Worm (Caenorhabditis elegans) whole organism, L4 larva: Measurements from ENCODE around the gene M110.8.
A peak's percentile ranks its signal among the peaks of the same experiment; 100 is the strongest.

ENCODE experiments used
- Y5F2A.4 ChIP-seq: fragments of 200-800 bp; sonication (Bioruptor generic); optimal IDR thresholded peaks from 2 replicates; lab custom pipeline; 2018; ENCODE audit warnings: mild to moderate bottlenecking, missing genetic modification characterization, missing compliant biosample characterization
- aha-1 ChIP-seq: fragments of 150-350 bp; peaks from one replicate; lab custom pipeline; 2014; ENCODE audit warnings: missing biosample characterization, missing genetic modification characterization
- aly-2 ChIP-seq: sonication (generic microtip); optimal IDR thresholded peaks from 2 replicates; lab custom pipeline; 2018; ENCODE audit warnings: missing biosample characterization, missing genetic modification characterization
- ceh-28 ChIP-seq: fragments of 150-350 bp; optimal IDR thresholded peaks from 2 replicates; lab custom pipeline; 2014; ENCODE audit warnings: missing biosample characterization, missing genetic modification reagents, missing genetic modification characterization
- ceh-62 ChIP-seq: sonication (generic microtip); optimal IDR thresholded peaks from 2 replicates; lab custom pipeline; 2017; ENCODE audit warnings: missing biosample characterization, missing genetic modification characterization
- ceh-82 ChIP-seq: sonication (generic microtip); optimal IDR thresholded peaks from 2 replicates; lab custom pipeline; 2017; ENCODE audit warnings: missing biosample characterization, missing genetic modification characterization
- ces-1 ChIP-seq: fragments of 150-350 bp; sonication (generic microtip); optimal IDR thresholded peaks from 4 replicates; lab custom pipeline; 2014; ENCODE audit warnings: missing biosample characterization, missing genetic modification reagents, missing genetic modification characterization
- cey-2 ChIP-seq: sonication (generic microtip); optimal IDR thresholded peaks from 3 replicates; lab custom pipeline; 2017; ENCODE audit warnings: missing genetic modification characterization, mild to moderate bottlenecking, missing compliant biosample characterization, antibody characterized with exemption, borderline replicate concordance; ENCODE audit not compliant: insufficient read depth
- dve-1 ChIP-seq: sonication (generic microtip); optimal IDR thresholded peaks from 2 replicates; lab custom pipeline; 2017; ENCODE audit warnings: antibody characterized with exemption, mild to moderate bottlenecking, missing genetic modification characterization, missing compliant biosample characterization; ENCODE audit not compliant: insufficient read depth
- egl-27 ChIP-seq: sonication (generic microtip); optimal IDR thresholded peaks from 3 replicates; lab custom pipeline; 2017; ENCODE audit warnings: missing biosample characterization, missing genetic modification reagents, missing genetic modification characterization
- egl-43 ChIP-seq: fragments of 200-800 bp; sonication (Bioruptor generic); IDR thresholded peaks from 2 replicates; pipeline ENCODE4 v1.3.6; 2022; ENCODE audit warnings: missing genetic modification reagents, missing genetic modification characterization, missing compliant biosample characterization
- hlh-11 ChIP-seq: fragments of 200-800 bp; sonication (Bioruptor generic); optimal IDR thresholded peaks from 2 replicates; lab custom pipeline; 2018; ENCODE audit warnings: mild to moderate bottlenecking, missing genetic modification characterization, missing compliant biosample characterization
- hlh-30 ChIP-seq: sonication (generic microtip); optimal IDR thresholded peaks from 2 replicates; lab custom pipeline; 2017; ENCODE audit warnings: antibody characterized with exemption, mild to moderate bottlenecking, missing genetic modification characterization, missing compliant biosample characterization; ENCODE audit not compliant: insufficient read depth
- lin-15B ChIP-seq: fragments of 150-350 bp; sonication (generic microtip); optimal IDR thresholded peaks from 3 replicates; lab custom pipeline; 2014; ENCODE audit warnings: missing biosample characterization, missing genetic modification characterization
- lin-38 ChIP-seq: fragments of 200-800 bp; sonication (Bioruptor generic); IDR thresholded peaks from 2 replicates; pipeline ENCODE4 v1.3.6; 2022; ENCODE audit warnings: missing genetic modification reagents, missing genetic modification characterization, missing compliant biosample characterization
- madf-5 ChIP-seq, 2 experiments: fragments of 200-800 bp; sonication (Bioruptor generic); IDR thresholded peaks; 2 replicates each; pipeline ENCODE4 v1.3.6; 2022; ENCODE audit warnings: missing compliant biosample characterization in 2 of 2, missing genetic modification characterization in 2 of 2
- mdl-1 ChIP-seq, 2 experiments: fragments of 150-350 bp in 1 of 2; sonication (generic microtip) in 1 of 2; optimal IDR thresholded peaks; 2 replicates each; lab custom pipeline; 2014 to 2017; ENCODE audit warnings: missing biosample characterization in 2 of 2, missing genetic modification characterization in 2 of 2
- mep-1 ChIP-seq: fragments of 150-350 bp; sonication (generic microtip); optimal IDR thresholded peaks from 3 replicates; lab custom pipeline; 2014; ENCODE audit warnings: missing biosample characterization, missing genetic modification characterization
- mxl-3 ChIP-seq: fragments of 200-800 bp; sonication (Bioruptor generic); optimal IDR thresholded peaks from 2 replicates; lab custom pipeline; 2018; ENCODE audit warnings: mild to moderate bottlenecking, missing genetic modification characterization, missing compliant biosample characterization
- nhr-25 ChIP-seq: sonication (generic microtip); optimal IDR thresholded peaks from 2 replicates; lab custom pipeline; 2017; ENCODE audit warnings: missing genetic modification characterization, mild to moderate bottlenecking, missing compliant biosample characterization, antibody characterized with exemption, moderate library complexity, borderline replicate concordance; ENCODE audit not compliant: insufficient read depth
- nhr-28 ChIP-seq: fragments of 150-350 bp; optimal IDR thresholded peaks from 2 replicates; lab custom pipeline; 2014; ENCODE audit warnings: missing biosample characterization, missing genetic modification characterization
- nhr-48 ChIP-seq: sonication (generic microtip); optimal IDR thresholded peaks from 2 replicates; lab custom pipeline; 2016; ENCODE audit warnings: mild to moderate bottlenecking, missing genetic modification characterization, missing compliant biosample characterization
- nhr-6 ChIP-seq: fragments of 150-350 bp; optimal IDR thresholded peaks from 2 replicates; lab custom pipeline; 2014; ENCODE audit warnings: missing biosample characterization, missing genetic modification characterization
- pha-4 ChIP-seq, 2 experiments: fragments of 150-350 bp in 1 of 2; fragments of 200-800 bp in 1 of 2; sonication (Bioruptor generic) in 1 of 2; IDR thresholded peaks in 1 of 2; optimal IDR thresholded peaks in 1 of 2; 2 replicates each; pipeline versions ENCODE4 v1.3.6 to Lab custom; 2014 to 2022; ENCODE audit warnings: missing genetic modification characterization in 2 of 2, missing genetic modification reagents in 2 of 2, missing biosample characterization in 1 of 2, missing compliant biosample characterization in 1 of 2
- skn-1 ChIP-seq: fragments of 150-350 bp; optimal IDR thresholded peaks from 2 replicates; lab custom pipeline; 2014; ENCODE audit warnings: missing biosample characterization, missing genetic modification characterization
- spr-1 ChIP-seq: sonication (generic microtip); optimal IDR thresholded peaks from 2 replicates; lab custom pipeline; 2016; ENCODE audit warnings: mild to moderate bottlenecking, missing genetic modification characterization, missing compliant biosample characterization
- tra-1 ChIP-seq: fragments of 200-800 bp; sonication (Bioruptor generic); IDR thresholded peaks from 2 replicates; pipeline ENCODE4 v1.3.6; 2022; ENCODE audit warnings: missing genetic modification reagents, missing genetic modification characterization, missing compliant biosample characterization
- unc-130 ChIP-seq: sonication (generic microtip); optimal IDR thresholded peaks from 2 replicates; lab custom pipeline; 2016; ENCODE audit warnings: missing genetic modification reagents, missing genetic modification characterization, missing compliant biosample characterization
- unc-62 ChIP-seq, 3 experiments: fragments of 150-350 bp in 1 of 3; sonication (generic microtip); optimal IDR thresholded peaks in 2 of 3; peaks in 1 of 3; 1 replicate in 1 of 3; 2 replicates in 2 of 3; lab custom pipeline; 2014 to 2017; ENCODE audit warnings: missing biosample characterization in 3 of 3, missing genetic modification characterization in 3 of 3, missing genetic modification reagents in 3 of 3, missing genotype in 1 of 3
- vab-7 ChIP-seq: fragments of 200-800 bp; sonication (Bioruptor generic); IDR thresholded peaks from 2 replicates; pipeline ENCODE4 v1.3.6; 2022; ENCODE audit warnings: missing genetic modification reagents, missing genetic modification characterization, missing compliant biosample characterization
- zfp-3 ChIP-seq: fragments of 200-800 bp; sonication (Bioruptor generic); conservative IDR thresholded peaks from 2 replicates; pipeline ENCODE4 v1.3.6; 2022; ENCODE audit warnings: missing genetic modification reagents, missing genetic modification characterization, missing compliant biosample characterization
- zip-11 ChIP-seq: fragments of 200-800 bp; sonication (Bioruptor generic); IDR thresholded peaks from 2 replicates; pipeline ENCODE4 v1.3.6; 2022; ENCODE audit warnings: missing genetic modification characterization, missing compliant biosample characterization
- zip-2 ChIP-seq: fragments of 150-350 bp; optimal IDR thresholded peaks from 2 replicates; lab custom pipeline; 2014; ENCODE audit warnings: missing biosample characterization, missing genetic modification characterization
- ztf-11 ChIP-seq: fragments of 150-350 bp; optimal IDR thresholded peaks from 2 replicates; lab custom pipeline; 2014; ENCODE audit warnings: missing biosample characterization, missing genetic modification characterization

M110.8 gene

ce11 chrII:8225914-8226313 is 16.5 kb upstream of the M110.8 start:
- TF ChIP-seq aha-1 (peak; percentile 56), zip-2 (tag; lab: Kevin White, UChicago) (no peak), egl-43 (GFP tag; lab: Robert Waterston, UW) (no peak), Y5F2A.4 (GFP tag; lab: Kevin White, UChicago) (no peak), ces-1 (no peak), unc-62 (GFP tag; optimal IDR thresholded peaks at IDR 0.05 in 1 of 2; lab: Kevin White, UChicago) (peak in 1 of 2 experiments; percentile 23), unc-62 (tag; optimal IDR thresholded peaks at IDR 0.05; lab: Kevin White, UChicago) (no peak), hlh-30 (peak; percentile 60), mep-1 (tag; lab: Kevin White, UChicago) (peak; percentile 14)

- TF ChIP-seq hlh-30 (peak; percentile 17), dve-1 (tag; lab: Kevin White, UChicago) (peak; percentile 17), zip-11 (GFP tag; lab: Robert Waterston, UW) (no peak), nhr-6 (tag; lab: Kevin White, UChicago) (no peak), aly-2 (tag; lab: Kevin White, UChicago) (no peak), unc-62 (GFP tag; optimal IDR thresholded peaks at IDR 0.05 in 1 of 2; lab: Kevin White, UChicago) (peak in 1 of 2 experiments; percentile 75), unc-62 (tag; optimal IDR thresholded peaks at IDR 0.05; lab: Kevin White, UChicago) (no peak), nhr-28 (tag; lab: Kevin White, UChicago) (peak; percentile 76), pha-4 (GFP tag; IDR thresholded peaks at IDR 0.05; lab: Robert Waterston, UW) (no peak), pha-4 (tag; optimal IDR thresholded peaks at IDR 0.05; lab: Kevin White, UChicago) (no peak)
- TF ChIP-seq, all 104 proteins: peak for 4
Observed at ce11 chrII:8225347-8225746, 16.0 kb upstream of the M110.8 start.

ce11 chrII:8224623-8225022 is 15.2 kb upstream of the M110.8 start:
- TF ChIP-seq aha-1 (peak; percentile 13), lin-15B (no peak), unc-62 (GFP tag; optimal IDR thresholded peaks at IDR 0.05 in 1 of 2; lab: Kevin White, UChicago) (peak in 1 of 2 experiments; percentile 99), unc-62 (tag; optimal IDR thresholded peaks at IDR 0.05; lab: Kevin White, UChicago) (no peak)

ce11 chrII:8223945-8224344 is 14.6 kb upstream of the M110.8 start:
- peak in 1 of 2 experiments; percentile 83 for TF ChIP-seq unc-62 (GFP tag; optimal IDR thresholded peaks at IDR 0.05 in 1 of 2; lab: Kevin White, UChicago)
- no peak for TF ChIP-seq unc-62 (tag; optimal IDR thresholded peaks at IDR 0.05; lab: Kevin White, UChicago)
- no peak for TF ChIP-seq tra-1
- TF ChIP-seq, all 104 proteins: peak for 1

- peak; percentile 5 for TF ChIP-seq mxl-3 (GFP tag; lab: Kevin White, UChicago)
- no peak for TF ChIP-seq pha-4 (GFP tag; IDR thresholded peaks at IDR 0.05; lab: Robert Waterston, UW)
- TF ChIP-seq pha-4 (tag; optimal IDR thresholded peaks at IDR 0.05; lab: Kevin White, UChicago) = peak; percentile 55
- TF ChIP-seq egl-43 (GFP tag; lab: Robert Waterston, UW) = no peak
- TF ChIP-seq hlh-11 (tag; lab: Kevin White, UChicago) = peak; percentile 11
- TF ChIP-seq nhr-6 (tag; lab: Kevin White, UChicago) = peak; percentile 29
- TF ChIP-seq ceh-28 (tag; lab: Kevin White, UChicago) = peak; percentile 3
- TF ChIP-seq, all 104 proteins: peak for 5
Observed at ce11 chrII:8223422-8223821, 14.0 kb upstream of the M110.8 start.

- TF ChIP-seq cey-2 (tag; lab: Kevin White, UChicago) (peak; percentile 51), madf-5 (GFP tag; IDR thresholded peaks at IDR 0.05; lab: Robert Waterston, UW) (no peak), unc-62 (GFP tag; optimal IDR thresholded peaks at IDR 0.05 in 1 of 2; lab: Kevin White, UChicago) (peak in 1 of 2 experiments; percentile 75), unc-62 (tag; optimal IDR thresholded peaks at IDR 0.05; lab: Kevin White, UChicago) (no peak), ceh-62 (tag; lab: Kevin White, UChicago) (no peak), spr-1 (tag; lab: Kevin White, UChicago) (no peak), egl-27 (tag; lab: Kevin White, UChicago) (no peak), zfp-3 (no peak), hlh-11 (tag; lab: Kevin White, UChicago) (peak; percentile 53), dve-1 (tag; lab: Kevin White, UChicago) (peak; percentile 39), hlh-30 (peak; percentile 76), lin-38 (GFP tag; lab: Robert Waterston, UW) (0 out of 2 replicates have a peak, but pooled peaks have one; percentile 24), mxl-3 (GFP tag; lab: Kevin White, UChicago) (peak; percentile 94), aha-1 (peak; percentile 73), ztf-11 (tag; lab: Kevin White, UChicago) (no peak), nhr-48 (tag; lab: Kevin White, UChicago) (peak; percentile 22), vab-7 (GFP tag; lab: Robert Waterston, UW) (no peak), skn-1 (tag; lab: Kevin White, UChicago) (no peak), nhr-6 (tag; lab: Kevin White, UChicago) (no peak), nhr-28 (tag; lab: Kevin White, UChicago) (peak; percentile 85), unc-130 (GFP tag; lab: Kevin White, UChicago) (peak; percentile 24), nhr-25 (peak; percentile 25), ceh-82 (tag; lab: Kevin White, UChicago) (no peak), mdl-1 (tag; optimal IDR thresholded peaks at IDR 0.05; lab: Kevin White, UChicago) (peak; percentile 90 to 97)
Observed at ce11 chrII:8222309-8223065, 13.1 kb upstream of the M110.8 start, which contains the start of gene dab-1. dab-1 (plus strand) TSS chrII:8222386.
